Fruit fly (Drosophila melanogaster) whole organism, embryonic: ENCODE measurements around the gene CG31344.

ENCODE experiments used
- Aef1 ChIP-seq: fragments of 200-800 bp; sonication (Bioruptor generic); IDR thresholded peaks from 3 replicates; pipeline ENCODE4 v1.3.6; 2022; ENCODE audit warnings: missing biosample characterization, missing genetic modification characterization
- Atf3 ChIP-seq: fragments of 200-800 bp; sonication (Bioruptor generic); optimal IDR thresholded peaks from 3 replicates; lab custom pipeline; 2016; ENCODE audit warnings: missing biosample characterization, missing genetic modification characterization
- Bdp1 ChIP-seq: fragments of 200-800 bp; sonication (Bioruptor generic); optimal IDR thresholded peaks from 3 replicates; lab custom pipeline; 2016; ENCODE audit warnings: missing biosample characterization, missing genetic modification characterization
- BtbVII ChIP-seq: fragments of 200-800 bp; sonication (Bioruptor generic); optimal IDR thresholded peaks from 3 replicates; lab custom pipeline; 2017; ENCODE audit warnings: missing biosample characterization, mild to moderate bottlenecking, missing genetic modification characterization
- CG10654 ChIP-seq: fragments of 200-800 bp; sonication (Bioruptor generic); optimal IDR thresholded peaks from 2 replicates; lab custom pipeline; 2016; ENCODE audit warnings: missing biosample characterization, missing genetic modification characterization
- CG11398 ChIP-seq: fragments of 200-800 bp; sonication (Bioruptor generic); optimal IDR thresholded peaks from 2 replicates; lab custom pipeline; 2016; ENCODE audit warnings: missing biosample characterization, missing genetic modification characterization
- CG11456 ChIP-seq: fragments of 200-800 bp; sonication (Bioruptor generic); IDR thresholded peaks from 3 replicates; pipeline ENCODE4 v1.3.6; 2022; ENCODE audit warnings: missing biosample characterization, missing genetic modification characterization
- CG12942 ChIP-seq: fragments of 200-800 bp; sonication (Bioruptor generic); optimal IDR thresholded peaks from 3 replicates; lab custom pipeline; 2016; ENCODE audit warnings: missing biosample characterization, missing genetic modification characterization
- CG14014 ChIP-seq: fragments of 200-800 bp; sonication (Bioruptor generic); IDR thresholded peaks from 2 replicates; pipeline ENCODE4 v1.3.6; 2022; ENCODE audit warnings: missing biosample characterization, missing genetic modification characterization
- CG17328 ChIP-seq: fragments of 200-800 bp; sonication (Bioruptor generic); IDR thresholded peaks from 2 replicates; pipeline ENCODE4 v1.3.6; 2022; ENCODE audit warnings: missing biosample characterization, missing genetic modification characterization
- CG2712 ChIP-seq: fragments of 200-800 bp; optimal IDR thresholded peaks from 3 replicates; lab custom pipeline; 2019; ENCODE audit warnings: missing biosample characterization, mild to moderate bottlenecking, missing genetic modification characterization, moderate library complexity
- CG3281 ChIP-seq: fragments of 200-800 bp; sonication (Bioruptor generic); optimal IDR thresholded peaks from 3 replicates; lab custom pipeline; 2017; ENCODE audit warnings: missing biosample characterization, mild to moderate bottlenecking, missing genetic modification characterization
- CG3995 ChIP-seq: fragments of 200-800 bp; sonication (Bioruptor generic); optimal IDR thresholded peaks from 3 replicates; lab custom pipeline; 2016; ENCODE audit warnings: missing biosample characterization, missing genetic modification characterization
- CG5953 ChIP-seq: fragments of 200-800 bp; sonication (Bioruptor generic); IDR thresholded peaks from 2 replicates; pipeline ENCODE4 v1.3.6; 2022; ENCODE audit warnings: missing biosample characterization, missing genetic modification characterization
- CG6683 ChIP-seq: fragments of 200-800 bp; sonication (Bioruptor generic); optimal IDR thresholded peaks from 2 replicates; lab custom pipeline; 2017; ENCODE audit warnings: missing biosample characterization, mild to moderate bottlenecking, missing genetic modification characterization, missing genetic modification reagents
- CG6854 ChIP-seq: fragments of 200-800 bp; sonication (Bioruptor generic); optimal IDR thresholded peaks from 3 replicates; lab custom pipeline; 2017; ENCODE audit warnings: missing biosample characterization, mild to moderate bottlenecking, missing genetic modification characterization
- CG8388 ChIP-seq: fragments of 200-800 bp; sonication (Bioruptor generic); optimal IDR thresholded peaks from 2 replicates; lab custom pipeline; 2019; ENCODE audit warnings: missing biosample characterization, mild to moderate bottlenecking, missing genetic modification characterization, moderate library complexity
- CG9609 ChIP-seq: fragments of 200-800 bp; sonication (Bioruptor generic); optimal IDR thresholded peaks from 3 replicates; lab custom pipeline; 2016; ENCODE audit warnings: missing biosample characterization, missing genetic modification characterization
- Dad ChIP-seq: fragments of 200-800 bp; sonication (Bioruptor generic); optimal IDR thresholded peaks from 3 replicates; lab custom pipeline; 2016; ENCODE audit warnings: missing biosample characterization, missing genetic modification characterization
- Dek ChIP-seq: fragments of 200-800 bp; sonication (Bioruptor generic); optimal IDR thresholded peaks from 3 replicates; lab custom pipeline; 2019; ENCODE audit warnings: missing biosample characterization, mild to moderate bottlenecking, missing genetic modification characterization, moderate library complexity
- Dip2 ChIP-seq: fragments of 200-800 bp; sonication (Bioruptor generic); IDR thresholded peaks from 2 replicates; pipeline ENCODE4 v1.3.6; 2022; ENCODE audit warnings: missing biosample characterization, missing genetic modification characterization
- Fer1 ChIP-seq: fragments of 200-800 bp; sonication (Bioruptor generic); optimal IDR thresholded peaks from 2 replicates; lab custom pipeline; 2017; ENCODE audit warnings: missing biosample characterization, mild to moderate bottlenecking, missing genetic modification characterization
- Gsc ChIP-seq: fragments of 200-800 bp; sonication (Bioruptor generic); IDR thresholded peaks from 2 replicates; pipeline ENCODE4 v1.3.6; 2022; ENCODE audit warnings: missing biosample characterization, missing genetic modification characterization
- NC2β ChIP-seq: fragments of 200-800 bp; sonication (Bioruptor generic); optimal IDR thresholded peaks from 2 replicates; lab custom pipeline; 2016; ENCODE audit warnings: missing biosample characterization, missing genetic modification characterization
- Oli ChIP-seq: fragments of 200-800 bp; sonication (Bioruptor generic); optimal IDR thresholded peaks from 2 replicates; lab custom pipeline; 2018; ENCODE audit warnings: missing biosample characterization, mild to moderate bottlenecking, missing genetic modification characterization, moderate library complexity
- Sin3A ChIP-seq: fragments of >200 bp; optimal IDR thresholded peaks from 2 replicates; lab custom pipeline; 2018
- YL-1 ChIP-seq: fragments of 200-800 bp; sonication (Bioruptor generic); optimal IDR thresholded peaks from 3 replicates; lab custom pipeline; 2017; ENCODE audit warnings: missing biosample characterization, mild to moderate bottlenecking, missing genetic modification characterization
- amos ChIP-seq: fragments of 200-800 bp; sonication (Bioruptor generic); IDR thresholded peaks from 2 replicates; pipeline ENCODE4 v1.3.6; 2022; ENCODE audit warnings: missing biosample characterization, missing genetic modification characterization; ENCODE audit not compliant: partially characterized antibody
- ap ChIP-seq: fragments of 200-800 bp; sonication (Bioruptor generic); IDR thresholded peaks from 2 replicates; pipeline ENCODE4 v1.3.6; 2022; ENCODE audit warnings: missing biosample characterization, missing genetic modification characterization
- ato ChIP-seq: fragments of 200-800 bp; sonication (Bioruptor generic); IDR thresholded peaks from 2 replicates; pipeline ENCODE4 v1.3.6; 2022; ENCODE audit warnings: missing biosample characterization, missing genetic modification characterization; ENCODE audit not compliant: partially characterized antibody
- cad ChIP-seq: fragments of >200 bp; optimal IDR thresholded peaks from 2 replicates; lab custom pipeline; 2017; ENCODE audit warnings: missing biosample characterization, missing genetic modification characterization
- chif ChIP-seq, 2 experiments: fragments of 200-800 bp; sonication (Bioruptor generic); optimal IDR thresholded peaks; 3 replicates each; lab custom pipeline; 2016; ENCODE audit warnings: missing biosample characterization in 2 of 2, missing genetic modification characterization in 2 of 2
- chn ChIP-seq: fragments of 200-800 bp; sonication (Bioruptor generic); optimal IDR thresholded peaks from 2 replicates; lab custom pipeline; 2016; ENCODE audit warnings: missing biosample characterization, missing genetic modification characterization
- dati ChIP-seq: fragments of 200-800 bp; sonication (Bioruptor generic); IDR thresholded peaks from 2 replicates; pipeline ENCODE4 v1.3.6; 2022; ENCODE audit warnings: missing biosample characterization, missing genetic modification characterization
- dpn ChIP-seq, 2 experiments: fragments of 200-800 bp; sonication (Bioruptor generic); optimal IDR thresholded peaks; 3 replicates each; lab custom pipeline; 2016; ENCODE audit warnings: missing biosample characterization in 2 of 2, missing genetic modification characterization in 2 of 2
- dysf ChIP-seq: fragments of 200-800 bp; sonication (Bioruptor generic); IDR thresholded peaks from 3 replicates; pipeline ENCODE4 v1.3.6; 2022; ENCODE audit warnings: missing biosample characterization, missing genetic modification characterization
- gcm2 ChIP-seq: fragments of 200-800 bp; sonication (Bioruptor generic); optimal IDR thresholded peaks from 2 replicates; lab custom pipeline; 2016; ENCODE audit warnings: missing biosample characterization, missing genetic modification characterization
- gem ChIP-seq: fragments of 200-800 bp; sonication (Bioruptor generic); optimal IDR thresholded peaks from 2 replicates; lab custom pipeline; 2019; ENCODE audit warnings: missing biosample characterization, mild to moderate bottlenecking, missing genetic modification characterization, moderate library complexity
- kay ChIP-seq: fragments of 200-800 bp; sonication (Bioruptor generic); optimal IDR thresholded peaks from 2 replicates; lab custom pipeline; 2016; ENCODE audit warnings: missing biosample characterization, missing genetic modification characterization
- klu ChIP-seq: fragments of 200-800 bp; sonication (Bioruptor generic); IDR thresholded peaks from 2 replicates; pipeline ENCODE4 v1.3.6; 2022; ENCODE audit warnings: missing biosample characterization, missing genetic modification characterization
- lov ChIP-seq, 2 experiments: fragments of 200-800 bp in 1 of 2; fragments of >200 bp in 1 of 2; sonication (Bioruptor generic) in 1 of 2; IDR thresholded peaks in 1 of 2; optimal IDR thresholded peaks in 1 of 2; 2 replicates in 1 of 2; 3 replicates in 1 of 2; pipeline versions ENCODE4 v1.3.6 to Lab custom; 2017 to 2022; ENCODE audit warnings: missing biosample characterization in 1 of 2, missing genetic modification characterization in 1 of 2
- nom ChIP-seq: fragments of 200-800 bp; sonication (Bioruptor generic); optimal IDR thresholded peaks from 2 replicates; lab custom pipeline; 2017; ENCODE audit warnings: missing biosample characterization, missing genetic modification characterization, mild to moderate bottlenecking, moderate library complexity, missing genetic modification reagents
- prd ChIP-seq, 3 experiments: fragments of >200 bp in 2 of 3; fragments of 200-800 bp in 1 of 3; sonication (Bioruptor generic) in 1 of 3; optimal IDR thresholded peaks in 2 of 3; IDR thresholded peaks in 1 of 3; 2 replicates in 2 of 3; 3 replicates in 1 of 3; pipeline versions ENCODE4 v1.3.6 to Lab custom; 2017 to 2022; ENCODE audit warnings: missing biosample characterization in 1 of 3, missing genetic modification characterization in 1 of 3
- sc ChIP-seq, 3 experiments: fragments of >200 bp in 2 of 3; fragments of 200-800 bp in 1 of 3; sonication (Bioruptor generic) in 1 of 3; optimal IDR thresholded peaks; 2 replicates in 2 of 3; 3 replicates in 1 of 3; lab custom pipeline; 2017; ENCODE audit warnings: mild to moderate bottlenecking in 1 of 3, missing biosample characterization in 1 of 3, missing genetic modification characterization in 1 of 3, missing genetic modification reagents in 1 of 3
- ssp ChIP-seq: fragments of 200-800 bp; sonication (Bioruptor generic); IDR thresholded peaks from 2 replicates; pipeline ENCODE4 v1.3.6; 2022; ENCODE audit warnings: missing biosample characterization, missing genetic modification characterization
- toy ChIP-seq: fragments of 200-800 bp; sonication (Bioruptor generic); IDR thresholded peaks from 2 replicates; pipeline ENCODE4 v1.3.6; 2022; ENCODE audit warnings: missing biosample characterization, missing genetic modification characterization
- trh ChIP-seq: fragments of 200-800 bp; sonication (Bioruptor generic); optimal IDR thresholded peaks from 2 replicates; lab custom pipeline; 2016; ENCODE audit warnings: missing biosample characterization, missing genetic modification characterization

Gene CG31344

dm6 chr3R:15242186-15243045 is 17.3 kb upstream of the CG31344 start, which contains the start of the genes tefu and Hsc70-4 (continued):
- TF ChIP-seq sc (optimal IDR thresholded peaks at IDR 0.05; lab: Kevin White, UChicago) = no peak
- peak; percentile 2 for TF ChIP-seq sc (GFP tag; optimal IDR thresholded peaks at IDR 0.05; lab: Kevin White, UChicago)
- TF ChIP-seq YL-1 (GFP tag; lab: Kevin White, UChicago) = peak; percentile 44
- TF ChIP-seq BtbVII (GFP tag; lab: Kevin White, UChicago) = peak; percentile 11
- TF ChIP-seq CG14014 = peak; percentile 61; the same call in 1 of the 2 replicates
- peak; percentile 58 for TF ChIP-seq CG17328
- peak; percentile 86 for TF ChIP-seq Aef1 (GFP tag; lab: Robert Waterston, UW)
- peak; percentile 64 for TF ChIP-seq nom (GFP tag; lab: Kevin White, UChicago)
- peak; percentile 18 for TF ChIP-seq kay
- peak; percentile 81 for TF ChIP-seq CG10654 (GFP tag; lab: Kevin White, UChicago)
- TF ChIP-seq CG11456 (GFP tag; lab: Robert Waterston, UW) = peak; percentile 89
- 0 out of 2 replicates have a peak, but pooled peaks have one; percentile 28 for TF ChIP-seq Dip2
- peak; percentile 51; the same call in 1 of the 2 replicates for TF ChIP-seq amos (GFP tag; lab: Robert Waterston, UW)
- TF ChIP-seq CG5953 = 0 out of 2 replicates have a peak, but pooled peaks have one; percentile 34
- peak; percentile 44 for TF ChIP-seq CG3281 (GFP tag; lab: Kevin White, UChicago)
- TF ChIP-seq Dek (tag; lab: Kevin White, UChicago) = peak; percentile 75
- TF ChIP-seq chif (GFP tag; optimal IDR thresholded peaks at IDR 0.05; lab: Kevin White, UChicago) = peak in 1 of 2 experiments; percentile 83
- peak; percentile 50 for TF ChIP-seq CG8388 (GFP tag; lab: Kevin White, UChicago)
- peak; percentile 6 for TF ChIP-seq CG3995 (GFP tag; lab: Kevin White, UChicago)
- peak; percentile 81 for TF ChIP-seq klu (GFP tag; lab: Robert Waterston, UW)
- TF ChIP-seq Gsc = peak; percentile 42; the same call in 1 of the 2 replicates
- TF ChIP-seq ssp = peak; percentile 99
- TF ChIP-seq toy = no peak
- peak; percentile 85 for TF ChIP-seq dysf
- 0 out of 2 replicates have a peak, but pooled peaks have one; percentile 17 for TF ChIP-seq ato
- peak; percentile 79 to 83 for TF ChIP-seq dpn (GFP tag; optimal IDR thresholded peaks at IDR 0.05; lab: Kevin White, UChicago)
- TF ChIP-seq Dad = peak; percentile 68
- no peak for TF ChIP-seq lov (optimal IDR thresholded peaks at IDR 0.05; lab: Kevin White, UChicago)
- no peak; the same call in 2 of the 3 replicates for TF ChIP-seq lov (GFP tag; IDR thresholded peaks at IDR 0.05; lab: Robert Waterston, UW)
- peak; percentile 76 for TF ChIP-seq CG12942 (GFP tag; lab: Kevin White, UChicago)
- TF ChIP-seq Bdp1 (GFP tag; lab: Kevin White, UChicago) = peak; percentile 57
- peak; percentile 86 for TF ChIP-seq gem
- TF ChIP-seq ap (GFP tag; lab: Robert Waterston, UW) = peak; percentile 65; the same call in 1 of the 2 replicates
- no peak for TF ChIP-seq CG2712
- no peak for TF ChIP-seq prd (optimal IDR thresholded peaks at IDR 0.05; lab: Kevin White, UChicago)
- TF ChIP-seq prd (GFP tag; IDR thresholded peaks at IDR 0.05; lab: Robert Waterston, UW) = peak; percentile 88
- TF ChIP-seq NC2β (GFP tag; lab: Kevin White, UChicago) = peak; percentile 69
- TF ChIP-seq CG11398 (GFP tag; lab: Kevin White, UChicago) = no peak
- no peak for TF ChIP-seq dati (GFP tag; lab: Robert Waterston, UW)
- TF ChIP-seq CG9609 = peak; percentile 73
- no peak for TF ChIP-seq CG6854 (GFP tag; lab: Kevin White, UChicago)
- TF ChIP-seq cad (GFP tag; lab: Kevin White, UChicago) = no peak
- peak; percentile 46 for TF ChIP-seq gcm2 (GFP tag; lab: Kevin White, UChicago)
- peak; percentile 22 for TF ChIP-seq Fer1 (GFP tag; lab: Kevin White, UChicago)
- TF ChIP-seq Atf3 (GFP tag; lab: Kevin White, UChicago) = peak; percentile 71
- TF ChIP-seq chn (GFP tag; lab: Kevin White, UChicago) = peak; percentile 82
- peak; percentile 69 for TF ChIP-seq Oli
- peak; percentile 96 for TF ChIP-seq Sin3A (lab: Kevin White, UChicago)
- no peak for TF ChIP-seq CG6683 (GFP tag; lab: Kevin White, UChicago)
- peak; percentile 14 for TF ChIP-seq trh (GFP tag; lab: Kevin White, UChicago)
